Fruit fly (Drosophila melanogaster): ENCODE measurements around the gene CG31510.

- TF ChIP-seq CG8119 (GFP tag; IDR thresholded peaks at IDR 0.05) (no peak), Sox102F (GFP tag; optimal IDR thresholded peaks at IDR 0.05) (no peak), CG32006 (GFP tag; optimal IDR thresholded peaks at IDR 0.05) (peak; percentile 2)
Observed at dm6 chr3R:25152342-25152741, 29.6 kb upstream of the CG31510 start.

Measured in whole organism, prepupa.